Worm (Caenorhabditis elegans) whole organism, young adult: Measurements from ENCODE around the gene F44E2.8.
A peak's percentile ranks its signal among the peaks of the same experiment; 100 is the strongest.

Experiments used
- B0019.2 ChIP-seq: fragments of 200-800 bp; sonication (Bioruptor generic); conservative IDR thresholded peaks from 2 replicates; pipeline ENCODE4 v1.3.6; 2022; ENCODE audit warnings: missing genetic modification reagents, missing genetic modification characterization, missing compliant biosample characterization
- B0261.1 ChIP-seq: sonication (generic microtip); optimal IDR thresholded peaks from 2 replicates; lab custom pipeline; 2016; ENCODE audit warnings: mild to moderate bottlenecking, missing genetic modification characterization, moderate library complexity, missing compliant biosample characterization
- B0336.3 ChIP-seq: fragments of 200-800 bp; sonication (Bioruptor generic); IDR thresholded peaks from 2 replicates; pipeline ENCODE4 v1.3.6; 2022; ENCODE audit warnings: missing genetic modification characterization, missing compliant biosample characterization
- F22D6.2 ChIP-seq: sonication (generic microtip); optimal IDR thresholded peaks from 2 replicates; lab custom pipeline; 2016; ENCODE audit warnings: mild to moderate bottlenecking, missing genetic modification characterization, missing compliant biosample characterization
- F39B2.1 ChIP-seq: fragments of 200-800 bp; sonication (Bioruptor generic); IDR thresholded peaks from 2 replicates; pipeline ENCODE4 v1.3.6; 2022; ENCODE audit warnings: missing genetic modification reagents, missing genetic modification characterization, missing compliant biosample characterization
- F52B5.7 ChIP-seq: sonication (generic microtip); optimal IDR thresholded peaks from 2 replicates; lab custom pipeline; 2016; ENCODE audit warnings: mild to moderate bottlenecking, missing genetic modification characterization, missing compliant biosample characterization
- Y79H2A.3 ChIP-seq: fragments of 200-800 bp; sonication (Bioruptor generic); conservative IDR thresholded peaks from 2 replicates; pipeline ENCODE4 v1.3.6; 2022; ENCODE audit warnings: missing genetic modification reagents, missing genetic modification characterization, missing compliant biosample characterization
- Y95B8A.8 ChIP-seq: fragments of 200-800 bp; sonication (Bioruptor generic); IDR thresholded peaks from 2 replicates; pipeline ENCODE4 v1.3.6; 2022; ENCODE audit warnings: missing genetic modification reagents, missing genetic modification characterization, missing compliant biosample characterization
- atf-7 ChIP-seq: sonication (generic microtip); optimal IDR thresholded peaks from 2 replicates; lab custom pipeline; 2017; ENCODE audit warnings: mild to moderate bottlenecking, missing genetic modification characterization, missing compliant biosample characterization
- bed-2 ChIP-seq: fragments of 200-800 bp; sonication (Bioruptor generic); IDR thresholded peaks from 2 replicates; pipeline ENCODE4 v1.3.6; 2022; ENCODE audit warnings: missing genetic modification reagents, missing genetic modification characterization, missing compliant biosample characterization
- cebp-1 ChIP-seq, 2 experiments: fragments of 200-800 bp in 1 of 2; sonication (Bioruptor generic) in 1 of 2; sonication (generic microtip) in 1 of 2; IDR thresholded peaks in 1 of 2; optimal IDR thresholded peaks in 1 of 2; 2 replicates each; pipeline versions ENCODE4 v1.3.6 to Lab custom; 2017 to 2022; ENCODE audit warnings: missing compliant biosample characterization in 2 of 2, missing genetic modification characterization in 2 of 2, mild to moderate bottlenecking in 1 of 2, missing genetic modification reagents in 1 of 2, moderate library complexity in 1 of 2
- ceh-100 ChIP-seq: fragments of 200-800 bp; sonication (Bioruptor generic); IDR thresholded peaks from 2 replicates; pipeline ENCODE4 v1.3.6; 2022; ENCODE audit warnings: missing genetic modification reagents, missing genetic modification characterization, missing compliant biosample characterization
- ceh-91 ChIP-seq: fragments of 200-800 bp; sonication (Bioruptor generic); IDR thresholded peaks from 2 replicates; pipeline ENCODE4 v1.3.6; 2022; ENCODE audit warnings: missing genetic modification reagents, missing genetic modification characterization, missing compliant biosample characterization
- egl-44 ChIP-seq: fragments of 200-800 bp; sonication (Bioruptor generic); IDR thresholded peaks from 2 replicates; pipeline ENCODE4 v1.3.6; 2022; ENCODE audit warnings: missing genetic modification reagents, missing genetic modification characterization, missing compliant biosample characterization
- ets-4 ChIP-seq: fragments of 200-800 bp; sonication (Bioruptor generic); optimal IDR thresholded peaks from 2 replicates; lab custom pipeline; 2018; ENCODE audit warnings: mild to moderate bottlenecking, missing genetic modification characterization, missing compliant biosample characterization
- hlh-26 ChIP-seq: fragments of 200-800 bp; sonication (Bioruptor generic); conservative IDR thresholded peaks from 2 replicates; pipeline ENCODE4 v1.3.6; 2022; ENCODE audit warnings: missing genetic modification reagents, missing genetic modification characterization, missing compliant biosample characterization
- lag-1 ChIP-seq: fragments of 200-800 bp; sonication (Bioruptor generic); IDR thresholded peaks from 2 replicates; pipeline ENCODE4 v1.3.6; 2022; ENCODE audit warnings: missing genetic modification reagents, missing genetic modification characterization, missing compliant biosample characterization
- let-526 ChIP-seq: fragments of 200-800 bp; sonication (Bioruptor generic); IDR thresholded peaks from 2 replicates; pipeline ENCODE4 v1.3.6; 2022; ENCODE audit warnings: missing genetic modification reagents, missing genetic modification characterization, missing compliant biosample characterization
- let-607 ChIP-seq, 2 experiments: fragments of 200-800 bp in 1 of 2; sonication (Bioruptor generic) in 1 of 2; sonication (generic microtip) in 1 of 2; optimal IDR thresholded peaks; 2 replicates each; lab custom pipeline; 2016 to 2018; ENCODE audit warnings: mild to moderate bottlenecking in 2 of 2, missing compliant biosample characterization in 2 of 2, missing genetic modification characterization in 2 of 2, moderate library complexity in 2 of 2, missing genotype in 1 of 2
- lin-26 ChIP-seq: fragments of 200-800 bp; sonication (Bioruptor generic); IDR thresholded peaks from 2 replicates; pipeline ENCODE4 v1.3.6; 2022; ENCODE audit warnings: missing genetic modification reagents, missing genetic modification characterization, missing compliant biosample characterization
- lin-35 ChIP-seq, 3 experiments: fragments of 150-350 bp in 2 of 3; sonication (generic microtip) in 1 of 3; optimal IDR thresholded peaks; 2 replicates each; lab custom pipeline; 2014 to 2018; ENCODE audit warnings: missing biosample characterization in 3 of 3, missing genetic modification characterization in 3 of 3, missing genetic modification reagents in 3 of 3
- madf-10 ChIP-seq: sonication (generic microtip); optimal IDR thresholded peaks from 2 replicates; lab custom pipeline; 2016; ENCODE audit warnings: mild to moderate bottlenecking, missing genetic modification characterization, missing compliant biosample characterization
- madf-6 ChIP-seq: fragments of 200-800 bp; sonication (Bioruptor generic); IDR thresholded peaks from 2 replicates; pipeline ENCODE4 v1.3.6; 2022; ENCODE audit warnings: missing genetic modification reagents, missing genetic modification characterization, missing compliant biosample characterization
- madf-8 ChIP-seq: fragments of 200-800 bp; sonication (Bioruptor generic); conservative IDR thresholded peaks from 2 replicates; pipeline ENCODE4 v1.3.6; 2022; ENCODE audit warnings: missing genetic modification reagents, missing genetic modification characterization, missing compliant biosample characterization
- mcd-1 ChIP-seq: fragments of 200-800 bp; sonication (Bioruptor generic); IDR thresholded peaks from 2 replicates; pipeline ENCODE4 v1.3.6; 2022; ENCODE audit warnings: missing genetic modification reagents, missing genetic modification characterization, missing compliant biosample characterization
- mxl-1 ChIP-seq: sonication (generic microtip); optimal IDR thresholded peaks from 2 replicates; lab custom pipeline; 2016; ENCODE audit warnings: missing genetic modification characterization, missing compliant biosample characterization
- nfyb-1 ChIP-seq: fragments of 200-800 bp; sonication (Bioruptor generic); IDR thresholded peaks from 2 replicates; pipeline ENCODE4 v1.3.6; 2022; ENCODE audit warnings: missing genetic modification reagents, missing genetic modification characterization, missing compliant biosample characterization
- pbrm-1 ChIP-seq: fragments of 200-800 bp; sonication (Bioruptor generic); IDR thresholded peaks from 2 replicates; pipeline ENCODE4 v1.3.6; 2022; ENCODE audit warnings: missing genetic modification reagents, missing genetic modification characterization, missing compliant biosample characterization
- pha-4 ChIP-seq: fragments of 150-350 bp; sonication (generic microtip); optimal IDR thresholded peaks from 2 replicates; lab custom pipeline; 2014; ENCODE audit warnings: missing biosample characterization, missing genetic modification reagents, missing genetic modification characterization
- rcor-1 ChIP-seq: fragments of 200-800 bp; sonication (Bioruptor generic); IDR thresholded peaks from 2 replicates; pipeline ENCODE4 v1.3.6; 2022; ENCODE audit warnings: missing genetic modification reagents, missing genetic modification characterization, missing compliant biosample characterization
- repo-1 ChIP-seq: sonication (generic microtip); optimal IDR thresholded peaks from 2 replicates; lab custom pipeline; 2017; ENCODE audit warnings: mild to moderate bottlenecking, missing genetic modification characterization, missing compliant biosample characterization
- rpc-1 ChIP-seq, 2 experiments: fragments of 150-350 bp in 1 of 2; sonication (generic microtip) in 1 of 2; optimal IDR thresholded peaks; 2 replicates each; lab custom pipeline; 2014 to 2018; ENCODE audit warnings: missing biosample characterization in 1 of 2, missing genetic modification characterization in 1 of 2, missing genetic modification reagents in 1 of 2, missing genotype in 1 of 2
- sea-2 ChIP-seq: fragments of 200-800 bp; sonication (Bioruptor generic); IDR thresholded peaks from 2 replicates; pipeline ENCODE4 v1.3.6; 2022; ENCODE audit warnings: missing genetic modification characterization, missing compliant biosample characterization
- snpc-3.4 ChIP-seq: sonication (generic microtip); optimal IDR thresholded peaks from 2 replicates; lab custom pipeline; 2017; ENCODE audit warnings: missing genetic modification characterization, mild to moderate bottlenecking, missing compliant biosample characterization, antibody characterized with exemption, moderate library complexity, missing genotype, missing genetic modification reagents
- tbx-9 ChIP-seq: sonication (generic microtip); optimal IDR thresholded peaks from 2 replicates; lab custom pipeline; 2016; ENCODE audit warnings: borderline replicate concordance, missing genetic modification characterization, inconsistent platforms, missing compliant biosample characterization
- unc-130 ChIP-seq: sonication (generic microtip); optimal IDR thresholded peaks from 2 replicates; lab custom pipeline; 2016; ENCODE audit warnings: missing genetic modification reagents, missing genetic modification characterization, missing compliant biosample characterization
- xnd-1 ChIP-seq: sonication (generic microtip); optimal IDR thresholded peaks from 2 replicates; lab custom pipeline; 2016; ENCODE audit warnings: missing genotype, missing genetic modification reagents, missing genetic modification characterization, missing compliant biosample characterization

The F44E2.8 gene

DNA sequence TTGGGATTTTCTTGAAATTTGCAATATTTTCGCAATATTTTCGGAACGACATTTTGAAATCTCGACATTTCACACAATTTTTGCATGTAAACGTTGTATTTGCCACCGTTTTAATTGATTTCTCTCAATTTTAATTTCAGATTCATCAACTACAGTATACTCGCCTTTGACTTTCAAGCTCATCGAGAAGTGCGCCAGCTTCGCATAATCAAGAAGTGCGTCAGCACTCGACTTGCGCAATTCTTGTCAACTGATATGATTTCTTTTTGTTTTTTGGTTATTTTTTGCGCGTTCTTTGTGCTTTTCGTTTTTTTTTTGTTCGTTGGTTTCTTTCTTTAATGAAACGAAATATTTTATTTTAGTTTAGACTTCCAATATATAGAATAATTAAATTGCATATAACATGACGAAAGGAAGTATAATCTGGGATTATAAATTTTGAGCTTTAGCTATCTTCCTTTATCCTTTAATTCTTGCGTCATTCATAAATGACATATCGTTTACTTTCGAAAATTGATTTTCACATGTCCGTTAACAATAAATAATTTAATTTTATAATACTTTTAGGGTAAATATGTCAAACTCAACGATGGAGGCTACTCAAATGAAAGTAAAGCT, 37.6 kb upstream of the F44E2.8 start, which contains the start of gene famh-136 (continued):
- peak; percentile 80 for TF ChIP-seq nfyb-1 (GFP tag; lab: Robert Waterston, UW)
- TF ChIP-seq hlh-26 (GFP tag; lab: Robert Waterston, UW), result no peak
- TF ChIP-seq madf-6 (GFP tag; lab: Robert Waterston, UW), result peak; percentile 84
- TF ChIP-seq mcd-1 (GFP tag; lab: Robert Waterston, UW), result peak; percentile 86
- TF ChIP-seq lin-35 (GFP tag; optimal IDR thresholded peaks at IDR 0.05; lab: Kevin White, UChicago), result peak in 2 of 3 experiments; percentile 9 to 83
- peak; percentile 36; the same call in 1 of the 2 replicates for TF ChIP-seq cebp-1 (GFP tag; IDR thresholded peaks at IDR 0.05; lab: Robert Waterston, UW)
- peak; percentile 90 for TF ChIP-seq cebp-1 (tag; optimal IDR thresholded peaks at IDR 0.05; lab: Kevin White, UChicago)
- TF ChIP-seq snpc-3.4 (tag; lab: Kevin White, UChicago), result peak; percentile 24
- TF ChIP-seq xnd-1 (tag; lab: Kevin White, UChicago), result peak; percentile 58
- no peak for TF ChIP-seq sea-2 (GFP tag; lab: Robert Waterston, UW)
- peak; percentile 87; the same call in 1 of the 2 replicates for TF ChIP-seq pbrm-1 (GFP tag; lab: Robert Waterston, UW)

DNA sequence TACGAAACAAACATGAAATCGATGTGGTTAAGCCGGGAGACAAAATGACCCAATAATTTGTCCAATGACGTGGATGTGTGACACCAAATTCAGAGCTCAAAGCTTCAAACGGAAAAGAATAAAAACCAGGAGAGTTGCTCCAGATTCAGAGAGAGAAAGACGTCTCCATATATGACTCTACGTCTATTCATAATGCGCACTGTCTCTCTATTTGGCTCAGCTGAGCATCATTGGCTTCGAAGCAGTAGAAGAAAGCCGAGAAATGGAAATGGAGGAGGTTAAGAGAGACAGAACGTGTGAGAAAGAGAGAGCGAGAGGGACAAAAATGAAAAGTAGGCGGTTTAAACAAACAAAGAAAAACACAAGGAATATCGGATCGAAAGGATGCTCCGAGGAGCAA, 36.6 kb upstream of the F44E2.8 start:
- TF ChIP-seq rcor-1 (GFP tag; lab: Robert Waterston, UW), result no peak
- TF ChIP-seq cebp-1 (GFP tag; IDR thresholded peaks at IDR 0.05; lab: Robert Waterston, UW), result no peak
- peak; percentile 70 for TF ChIP-seq cebp-1 (tag; optimal IDR thresholded peaks at IDR 0.05; lab: Kevin White, UChicago)

DNA sequence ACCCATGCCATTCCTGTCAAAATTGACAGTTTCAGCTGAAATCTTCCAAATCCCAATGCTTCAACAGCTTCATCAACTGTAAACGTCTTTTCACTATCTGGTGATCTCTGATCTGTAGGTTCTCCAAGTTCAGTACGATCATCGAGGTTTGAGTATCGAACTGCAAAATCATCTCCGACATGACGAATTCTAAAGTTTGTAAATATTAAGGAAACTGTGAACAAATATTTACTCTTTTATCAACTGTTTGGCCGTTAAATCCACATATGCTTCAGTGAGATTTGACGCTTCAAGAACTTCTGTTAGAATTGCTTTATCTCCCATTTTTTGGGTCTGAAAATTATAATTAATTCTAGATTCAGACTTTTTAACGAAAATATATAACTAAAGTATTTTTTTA, 35.5 kb upstream of the F44E2.8 start, which contains the start of gene svop-1:
Gene svop-1 (minus strand): TSS at position 339 of the 400 bp plus-strand sequence.
- TF ChIP-seq F52B5.7 (tag; lab: Kevin White, UChicago), result no peak
- no peak for TF ChIP-seq let-526 (GFP tag; lab: Robert Waterston, UW)
- TF ChIP-seq rpc-1 (optimal IDR thresholded peaks at IDR 0.05; lab: Kevin White, UChicago), result no peak
- TF ChIP-seq rpc-1 (tag; optimal IDR thresholded peaks at IDR 0.05; lab: Kevin White, UChicago), result no peak
- TF ChIP-seq F39B2.1 (GFP tag; lab: Robert Waterston, UW), result no peak
- TF ChIP-seq mcd-1 (GFP tag; lab: Robert Waterston, UW), result no peak
- no peak for TF ChIP-seq B0261.1 (tag; lab: Kevin White, UChicago)
- TF ChIP-seq B0336.3 (GFP tag; lab: Robert Waterston, UW), result no peak
- no peak for TF ChIP-seq egl-44 (GFP tag; lab: Robert Waterston, UW)
- TF ChIP-seq atf-7 (tag; lab: Kevin White, UChicago), result no peak
- TF ChIP-seq mxl-1 (tag; lab: Kevin White, UChicago), result no peak
- TF ChIP-seq pha-4 (tag; lab: Kevin White, UChicago), result no peak
- no peak for TF ChIP-seq ceh-91 (GFP tag; lab: Robert Waterston, UW)
- TF ChIP-seq B0019.2, result no peak
- no peak for TF ChIP-seq let-607 (tag; optimal IDR thresholded peaks at IDR 0.05; lab: Kevin White, UChicago)
- no peak for TF ChIP-seq F22D6.2 (tag; lab: Kevin White, UChicago)
- TF ChIP-seq tbx-9 (tag; lab: Kevin White, UChicago), result no peak
- no peak for TF ChIP-seq madf-10 (tag; lab: Kevin White, UChicago)

DNA sequence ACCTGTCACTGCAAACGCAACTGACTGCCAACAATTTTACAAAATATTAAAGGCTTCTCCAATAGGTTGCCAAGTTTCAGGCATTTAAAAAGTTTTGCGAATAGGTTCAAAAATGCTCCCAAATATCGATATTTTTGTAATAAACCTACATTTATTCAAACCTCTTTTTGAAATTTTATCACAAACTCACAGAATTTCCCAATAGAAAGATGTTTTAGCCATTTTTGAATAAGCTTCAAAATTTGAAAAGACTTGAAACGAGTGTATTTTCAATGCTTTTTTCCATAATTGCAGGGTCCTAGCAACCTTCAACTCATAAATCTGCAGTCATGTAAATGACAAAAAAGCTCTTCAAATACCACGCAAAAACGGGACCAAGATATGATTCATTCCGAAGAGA, 32.7 kb upstream of the F44E2.8 start:
- no peak for TF ChIP-seq F22D6.2 (tag; lab: Kevin White, UChicago)
- no peak for TF ChIP-seq Y95B8A.8
- TF ChIP-seq ets-4 (GFP tag; lab: Kevin White, UChicago), result no peak
- TF ChIP-seq lin-26 (GFP tag; lab: Robert Waterston, UW), result no peak
- no peak for TF ChIP-seq tbx-9 (tag; lab: Kevin White, UChicago)
- TF ChIP-seq ceh-100 (GFP tag; lab: Robert Waterston, UW), result no peak
- TF ChIP-seq lin-35 (GFP tag; optimal IDR thresholded peaks at IDR 0.05; lab: Kevin White, UChicago), result no peak
- no peak for TF ChIP-seq lag-1 (GFP tag; lab: Robert Waterston, UW)
- TF ChIP-seq bed-2 (GFP tag; lab: Robert Waterston, UW), result no peak
- no peak for TF ChIP-seq Y79H2A.3
- no peak for TF ChIP-seq repo-1 (tag; lab: Kevin White, UChicago)
- no peak for TF ChIP-seq madf-8
- TF ChIP-seq unc-130 (GFP tag; lab: Kevin White, UChicago), result no peak
